Fruit fly (Drosophila melanogaster) whole organism, embryonic: ENCODE data around the gene CG6785.

Experiments used
- CG11456 ChIP-seq: fragments of 200-800 bp; sonication (Bioruptor generic); IDR thresholded peaks from 3 replicates; pipeline ENCODE4 v1.3.6; 2022; ENCODE audit warnings: missing biosample characterization, missing genetic modification characterization
- CG12236 ChIP-seq: fragments of 200-800 bp; sonication (Bioruptor generic); optimal IDR thresholded peaks from 2 replicates; lab custom pipeline; 2016; ENCODE audit warnings: missing biosample characterization, missing genetic modification characterization
- CG13894 ChIP-seq: fragments of 200-800 bp; sonication (Bioruptor generic); optimal IDR thresholded peaks from 3 replicates; lab custom pipeline; 2018; ENCODE audit warnings: missing biosample characterization, mild to moderate bottlenecking, missing genetic modification characterization, moderate library complexity
- CG14860 ChIP-seq: fragments of 200-800 bp; sonication (Bioruptor generic); IDR thresholded peaks from 3 replicates; pipeline ENCODE4 v1.3.6; 2022; ENCODE audit warnings: missing biosample characterization, missing genetic modification characterization; ENCODE audit not compliant: partially characterized antibody
- CG15601 ChIP-seq: fragments of 200-800 bp; sonication (Bioruptor generic); optimal IDR thresholded peaks from 3 replicates; lab custom pipeline; 2019; ENCODE audit warnings: missing biosample characterization, mild to moderate bottlenecking, missing genetic modification characterization, moderate library complexity
- CG17328 ChIP-seq: fragments of 200-800 bp; sonication (Bioruptor generic); IDR thresholded peaks from 2 replicates; pipeline ENCODE4 v1.3.6; 2022; ENCODE audit warnings: missing biosample characterization, missing genetic modification characterization
- CG4730 ChIP-seq: fragments of 200-800 bp; sonication (Bioruptor generic); IDR thresholded peaks from 2 replicates; pipeline ENCODE4 v1.3.6; 2022; ENCODE audit warnings: missing biosample characterization, missing genetic modification characterization
- CG4854 ChIP-seq: fragments of 200-800 bp; sonication (Bioruptor generic); optimal IDR thresholded peaks from 2 replicates; lab custom pipeline; 2016; ENCODE audit warnings: missing biosample characterization, missing genetic modification characterization, inconsistent platforms
- CG5245 ChIP-seq: fragments of 200-800 bp; sonication (Bioruptor generic); optimal IDR thresholded peaks from 3 replicates; lab custom pipeline; 2016; ENCODE audit warnings: missing biosample characterization, missing genetic modification characterization
- CG6654 ChIP-seq: fragments of 200-800 bp; sonication (Bioruptor generic); optimal IDR thresholded peaks from 2 replicates; lab custom pipeline; 2017; ENCODE audit warnings: missing biosample characterization, mild to moderate bottlenecking, missing genetic modification characterization
- CG8089 ChIP-seq: fragments of 200-800 bp; sonication (Bioruptor generic); optimal IDR thresholded peaks from 3 replicates; lab custom pipeline; 2016; ENCODE audit warnings: missing biosample characterization, missing genetic modification characterization
- CG9932 ChIP-seq: fragments of 200-800 bp; sonication (Bioruptor generic); IDR thresholded peaks from 2 replicates; pipeline ENCODE4 v1.3.6; 2022; ENCODE audit warnings: missing biosample characterization, missing genetic modification characterization
- Chrac-16 ChIP-seq: fragments of 200-800 bp; sonication (Bioruptor generic); optimal IDR thresholded peaks from 3 replicates; lab custom pipeline; 2016; ENCODE audit warnings: missing biosample characterization, missing genetic modification characterization
- Dip3 ChIP-seq: fragments of 200-800 bp; sonication (Bioruptor generic); optimal IDR thresholded peaks from 3 replicates; lab custom pipeline; 2016; ENCODE audit warnings: missing biosample characterization, missing genetic modification characterization
- Doc3 ChIP-seq: fragments of 200-800 bp; sonication (Bioruptor generic); IDR thresholded peaks from 3 replicates; pipeline ENCODE4 v1.3.6; 2022; ENCODE audit warnings: missing biosample characterization, missing genetic modification characterization; ENCODE audit not compliant: partially characterized antibody
- Ets65A ChIP-seq: fragments of 200-800 bp; sonication (Bioruptor generic); peaks from one replicate; lab custom pipeline; 2016; ENCODE audit warnings: missing biosample characterization, missing genetic modification characterization
- Jarid2 ChIP-seq: fragments of 200-800 bp; sonication (Bioruptor generic); optimal IDR thresholded peaks from 3 replicates; lab custom pipeline; 2017; ENCODE audit warnings: mild to moderate bottlenecking, missing biosample characterization, missing genetic modification reagents, missing genetic modification characterization
- Lpt ChIP-seq: fragments of >200 bp; optimal IDR thresholded peaks from 2 replicates; lab custom pipeline; 2018; ENCODE audit warnings: missing biosample characterization, missing genetic modification characterization
- MBD-R2 ChIP-seq: fragments of 200-800 bp; sonication (Bioruptor generic); IDR thresholded peaks from 2 replicates; pipeline ENCODE4 v1.3.6; 2022; ENCODE audit warnings: missing biosample characterization, missing genetic modification characterization
- Mad ChIP-seq: fragments of 200-800 bp; sonication (Bioruptor generic); optimal IDR thresholded peaks from 2 replicates; lab custom pipeline; 2016; ENCODE audit warnings: missing biosample characterization, missing genetic modification characterization
- Max ChIP-seq: fragments of 200-800 bp; sonication (Bioruptor generic); optimal IDR thresholded peaks from 2 replicates; lab custom pipeline; 2016; ENCODE audit warnings: missing biosample characterization, mild to moderate bottlenecking, missing genetic modification characterization
- Med ChIP-seq: fragments of 200-800 bp; sonication (Bioruptor generic); peaks from one replicate; lab custom pipeline; 2016; ENCODE audit warnings: missing biosample characterization, missing genetic modification characterization, mild to moderate bottlenecking, inconsistent platforms, moderate library complexity
- Opbp ChIP-seq: fragments of 200-800 bp; sonication (Bioruptor generic); IDR thresholded peaks from 3 replicates; pipeline ENCODE4 v1.3.6; 2022; ENCODE audit warnings: missing biosample characterization, missing genetic modification characterization; ENCODE audit not compliant: partially characterized antibody
- Optix ChIP-seq: fragments of 200-800 bp; sonication (Bioruptor generic); IDR thresholded peaks from 3 replicates; pipeline ENCODE4 v1.3.6; 2022; ENCODE audit warnings: missing biosample characterization, missing genetic modification characterization
- ara ChIP-seq: fragments of 200-800 bp; sonication (Bioruptor generic); IDR thresholded peaks from 2 replicates; pipeline ENCODE4 v1.3.6; 2022; ENCODE audit warnings: missing biosample characterization, missing genetic modification characterization
- chinmo ChIP-seq: fragments of 200-800 bp; sonication (Bioruptor generic); IDR thresholded peaks from 4 replicates; pipeline ENCODE4 v1.3.6; 2022; ENCODE audit warnings: missing biosample characterization, missing genetic modification characterization; ENCODE audit not compliant: partially characterized antibody
- crol ChIP-seq: fragments of 200-800 bp; sonication (Bioruptor generic); IDR thresholded peaks from 2 replicates; pipeline ENCODE4 v1.3.6; 2022; ENCODE audit warnings: missing biosample characterization, missing genetic modification characterization
- disco-r ChIP-seq: fragments of 200-800 bp; sonication (Bioruptor generic); optimal IDR thresholded peaks from 2 replicates; lab custom pipeline; 2016; ENCODE audit warnings: missing biosample characterization, missing genetic modification characterization
- exex ChIP-seq: fragments of 200-800 bp; sonication (Bioruptor generic); optimal IDR thresholded peaks from 4 replicates; lab custom pipeline; 2018; ENCODE audit warnings: missing biosample characterization, mild to moderate bottlenecking, missing genetic modification characterization, moderate library complexity
- gem ChIP-seq: fragments of 200-800 bp; sonication (Bioruptor generic); optimal IDR thresholded peaks from 2 replicates; lab custom pipeline; 2019; ENCODE audit warnings: missing biosample characterization, mild to moderate bottlenecking, missing genetic modification characterization, moderate library complexity
- gfzf ChIP-seq: fragments of 200-800 bp; sonication (Bioruptor generic); optimal IDR thresholded peaks from 2 replicates; lab custom pipeline; 2016; ENCODE audit warnings: missing biosample characterization, mild to moderate bottlenecking, missing genetic modification characterization, moderate library complexity
- hkb ChIP-seq, 2 experiments: fragments of 200-800 bp in 1 of 2; fragments of >200 bp in 1 of 2; sonication (Bioruptor generic) in 1 of 2; IDR thresholded peaks in 1 of 2; optimal IDR thresholded peaks in 1 of 2; 2 replicates each; pipeline versions ENCODE4 v1.3.6 to Lab custom; 2017 to 2022; ENCODE audit warnings: missing biosample characterization in 1 of 2, missing genetic modification characterization in 1 of 2
- kni ChIP-seq: fragments of 200-800 bp; sonication (Bioruptor generic); optimal IDR thresholded peaks from 3 replicates; lab custom pipeline; 2017; ENCODE audit warnings: mild to moderate bottlenecking, missing biosample characterization, missing genetic modification reagents, missing genetic modification characterization
- knrl ChIP-seq: fragments of 200-800 bp; sonication (Bioruptor generic); IDR thresholded peaks from 3 replicates; pipeline ENCODE4 v1.3.6; 2022; ENCODE audit warnings: missing biosample characterization, missing genetic modification characterization; ENCODE audit not compliant: partially characterized antibody
- lola ChIP-seq, 3 experiments: fragments of >200 bp in 2 of 3; fragments of 200-800 bp in 1 of 3; sonication (Bioruptor generic) in 1 of 3; optimal IDR thresholded peaks; 2 replicates each; lab custom pipeline; 2017 to 2019; ENCODE audit warnings: missing biosample characterization in 3 of 3, missing genetic modification characterization in 3 of 3, mild to moderate bottlenecking in 1 of 3, moderate library complexity in 1 of 3
- oc ChIP-seq: fragments of 200-800 bp; sonication (Bioruptor generic); optimal IDR thresholded peaks from 2 replicates; lab custom pipeline; 2018; ENCODE audit warnings: missing biosample characterization, mild to moderate bottlenecking, missing genetic modification characterization, moderate library complexity
- sd ChIP-seq: fragments of 200-800 bp; sonication (Bioruptor generic); optimal IDR thresholded peaks from 3 replicates; lab custom pipeline; 2018; ENCODE audit warnings: missing biosample characterization, mild to moderate bottlenecking, missing genetic modification characterization, moderate library complexity
- shn ChIP-seq: fragments of 200-800 bp; sonication (Bioruptor generic); optimal IDR thresholded peaks from 3 replicates; lab custom pipeline; 2016; ENCODE audit warnings: missing biosample characterization, missing genetic modification characterization
- sob ChIP-seq: fragments of 200-800 bp; sonication (Bioruptor generic); IDR thresholded peaks from 2 replicates; pipeline ENCODE4 v1.3.6; 2022; ENCODE audit warnings: missing biosample characterization, missing genetic modification characterization
- z ChIP-seq: fragments of 200-800 bp; sonication (Bioruptor generic); IDR thresholded peaks from 3 replicates; pipeline ENCODE4 v1.3.6; 2022; ENCODE audit warnings: missing biosample characterization, missing genetic modification characterization

The CG6785 gene

DNA sequence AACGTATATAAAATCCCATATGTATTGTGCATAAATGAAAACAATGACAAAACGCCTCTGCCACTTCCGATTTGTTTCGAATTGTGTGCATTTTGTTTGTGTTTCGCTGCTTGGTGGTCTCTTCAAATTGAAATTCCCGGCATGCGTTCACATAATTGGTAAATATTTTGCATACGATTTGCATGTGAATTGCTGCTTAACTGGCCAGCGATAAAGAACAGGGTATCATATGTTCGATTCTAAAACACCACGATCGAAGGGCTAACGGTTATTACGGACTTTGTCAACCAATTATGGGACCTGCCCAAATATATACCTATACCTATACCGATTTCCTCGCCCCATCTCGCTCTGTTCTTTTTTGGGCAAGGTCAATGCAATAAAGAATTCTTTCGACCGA lies 16.9 kb downstream of the CG6785 start (continued):
- TF ChIP-seq lola (GFP tag; optimal IDR thresholded peaks at IDR 0.05; lab: Kevin White, UChicago) (no peak), sd (tag; lab: Kevin White, UChicago) (peak; percentile 50), CG8089 (no peak), disco-r (no peak), Max (GFP tag; lab: Kevin White, UChicago) (no peak), Dip3 (GFP tag; lab: Kevin White, UChicago) (no peak), CG15601 (tag; lab: Kevin White, UChicago) (no peak), Jarid2 (GFP tag; lab: Kevin White, UChicago) (no peak), knrl (GFP tag; lab: Robert Waterston, UW) (no peak), Lpt (no peak), CG4854 (GFP tag; lab: Kevin White, UChicago) (no peak), z (no peak), CG11456 (GFP tag; lab: Robert Waterston, UW) (0 out of 3 replicates have a peak, but pooled peaks have one; percentile 21), CG14860 (GFP tag; lab: Robert Waterston, UW) (no peak), chinmo (GFP tag; lab: Robert Waterston, UW) (0 out of 4 replicates have a peak, but pooled peaks have one; percentile 34), kni (GFP tag; lab: Kevin White, UChicago) (peak; percentile 51), gfzf (GFP tag; lab: Kevin White, UChicago) (no peak), shn (GFP tag; lab: Kevin White, UChicago) (no peak), crol (no peak), CG12236 (GFP tag; lab: Kevin White, UChicago) (no peak), sob (GFP tag; lab: Robert Waterston, UW) (no peak), CG13894 (tag; lab: Kevin White, UChicago) (no peak), MBD-R2 (GFP tag; lab: Robert Waterston, UW) (no peak), Chrac-16 (GFP tag; lab: Kevin White, UChicago) (no peak), CG6654 (GFP tag; lab: Kevin White, UChicago) (no peak)
- TF ChIP-seq, all 482 proteins: peak for 7

DNA sequence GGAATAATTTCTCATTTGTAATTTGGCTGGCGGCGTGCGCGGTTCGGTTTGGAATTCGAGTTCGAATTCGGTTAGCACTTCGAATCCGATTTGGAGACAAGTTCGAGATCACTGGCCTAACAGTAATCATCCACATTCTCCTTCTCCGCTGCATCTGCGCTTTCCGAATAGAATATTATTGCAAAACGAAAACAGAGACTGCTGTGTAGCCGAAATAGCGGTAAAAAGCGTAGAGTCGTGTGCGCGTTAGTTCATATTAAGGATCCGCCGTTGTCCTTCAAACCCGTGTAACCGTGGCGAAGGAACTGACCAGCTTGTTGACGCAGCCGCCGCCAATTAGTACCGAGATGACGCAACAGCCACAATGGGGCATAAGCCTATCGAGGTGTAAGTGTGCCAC lies 17.6 kb downstream of the CG6785 start, which contains the start of gene dmGlut:
Gene dmGlut (plus strand): TSS at position 4 of the 400 bp plus-strand sequence.
- TF ChIP-seq Med (GFP tag; lab: Kevin White, UChicago) (peak; percentile 42), Jarid2 (GFP tag; lab: Kevin White, UChicago) (peak; percentile 23), exex (tag; lab: Kevin White, UChicago) (no peak), oc (tag; lab: Kevin White, UChicago) (no peak), ara (0 out of 2 replicates have a peak, but pooled peaks have one; percentile 5), Optix (GFP tag; lab: Robert Waterston, UW) (0 out of 3 replicates have a peak, but pooled peaks have one; percentile 19), Opbp (GFP tag; lab: Robert Waterston, UW) (no peak), Mad (no peak), CG5245 (GFP tag; lab: Kevin White, UChicago) (no peak), Ets65A (peak; percentile 64), gem (tag; lab: Kevin White, UChicago) (no peak), CG17328 (GFP tag; lab: Robert Waterston, UW) (no peak), CG9932 (GFP tag; lab: Robert Waterston, UW) (no peak), CG4730 (GFP tag; lab: Robert Waterston, UW) (no peak), Doc3 (GFP tag; lab: Robert Waterston, UW) (no peak), hkb (optimal IDR thresholded peaks at IDR 0.05; lab: Kevin White, UChicago) (no peak), hkb (GFP tag; IDR thresholded peaks at IDR 0.05; lab: Robert Waterston, UW) (no peak)
